Worm (Caenorhabditis elegans): ENCODE measurements around the gene ceh-40.
A peak's percentile ranks its signal among the peaks of the same experiment; 100 is the strongest.

The ceh-40 gene

ce11 chrX:12356581-12356980 is 36.0 kb upstream of the ceh-40 start, which contains the start of gene nspc-12:
Gene nspc-12 (minus strand): TSS chrX:12356681.
- TF ChIP-seq ceh-2 (tag; optimal IDR thresholded peaks at IDR 0.05) (no peak), ceh-19 (GFP tag; optimal IDR thresholded peaks at IDR 0.05) (no peak), ceh-18 (tag; optimal IDR thresholded peaks at IDR 0.05) (no peak), ets-4 (tag; optimal IDR thresholded peaks at IDR 0.05) (no peak), hlh-8 (tag; optimal IDR thresholded peaks at IDR 0.05) (no peak), ztf-16 (tag; optimal IDR thresholded peaks at IDR 0.05) (no peak)

ce11 chrX:12352872-12353271 is 32.3 kb upstream of the ceh-40 start, which contains the start of gene F42F12.4:
Gene F42F12.4 (minus strand): TSS chrX:12352947.
- TF ChIP-seq ceh-19 (GFP tag; optimal IDR thresholded peaks at IDR 0.05) (no peak), ceh-6 (GFP tag; optimal IDR thresholded peaks at IDR 0.05) (no peak), pqm-1 (tag; optimal IDR thresholded peaks at IDR 0.05) (no peak), madf-2 (tag; optimal IDR thresholded peaks at IDR 0.05) (no peak), nhr-11 (tag; optimal IDR thresholded peaks at IDR 0.05) (no peak), ama-1 (optimal IDR thresholded peaks at IDR 0.05) (no peak), ceh-34 (tag; optimal IDR thresholded peaks at IDR 0.05) (no peak), hlh-13 (GFP tag; optimal IDR thresholded peaks at IDR 0.05) (no peak), ceh-18 (tag; optimal IDR thresholded peaks at IDR 0.05) (no peak), pat-9 (tag; optimal IDR thresholded peaks at IDR 0.05) (no peak)

- no peak for TF ChIP-seq ahr-1 (tag; optimal IDR thresholded peaks at IDR 0.05)
- TF ChIP-seq rnt-1 (tag; optimal IDR thresholded peaks at IDR 0.05), result no peak
- TF ChIP-seq fax-1 (tag; optimal IDR thresholded peaks at IDR 0.05), result no peak
- no peak for TF ChIP-seq dmd-4 (tag; optimal IDR thresholded peaks at IDR 0.05; ENCODE audit: borderline replicate concordance)
- no peak for TF ChIP-seq che-1 (tag; optimal IDR thresholded peaks at IDR 0.05)
- TF ChIP-seq K09A11.1 (tag; optimal IDR thresholded peaks at IDR 0.05; ENCODE audit: insufficient read depth), result no peak
- TF ChIP-seq tbx-7 (tag; optimal IDR thresholded peaks at IDR 0.05), result no peak
- no peak for TF ChIP-seq ceh-2 (tag; optimal IDR thresholded peaks at IDR 0.05)
Measured at ce11 chrX:12350207-12350606, 29.6 kb upstream of the ceh-40 start, which contains the start of gene F42F12.3. Gene F42F12.3 (plus strand): TSS chrX:12350578.

ce11 chrX:12348329-12348728 is 27.8 kb upstream of the ceh-40 start, which contains the start of gene F42F12.14:
Gene F42F12.14 (plus strand): TSS chrX:12348629.
- no peak for TF ChIP-seq dve-1 (tag; optimal IDR thresholded peaks at IDR 0.05)
- no peak for TF ChIP-seq sox-4 (tag; optimal IDR thresholded peaks at IDR 0.05)
- TF ChIP-seq hlh-6 (tag; optimal IDR thresholded peaks at IDR 0.05), result no peak
- TF ChIP-seq fkh-6 (tag; optimal IDR thresholded peaks at IDR 0.05), result no peak
- TF ChIP-seq K02D7.2 (tag; optimal IDR thresholded peaks at IDR 0.05), result no peak
- TF ChIP-seq ceh-48 (tag; optimal IDR thresholded peaks at IDR 0.05), result no peak
- no peak for TF ChIP-seq npax-4 (tag; optimal IDR thresholded peaks at IDR 0.05)
- TF ChIP-seq ceh-31 (tag; optimal IDR thresholded peaks at IDR 0.05), result no peak
- TF ChIP-seq ceh-24 (tag; optimal IDR thresholded peaks at IDR 0.05), result no peak
- no peak for TF ChIP-seq ceh-2 (tag; optimal IDR thresholded peaks at IDR 0.05)

- TF ChIP-seq gmeb-2 (tag; optimal IDR thresholded peaks at IDR 0.05) (no peak), elt-2 (tag; optimal IDR thresholded peaks at IDR 0.05) (peak; percentile 25), elt-4 (tag; optimal IDR thresholded peaks at IDR 0.05) (no peak), pag-3 (tag; optimal IDR thresholded peaks at IDR 0.05; ENCODE audit: borderline replicate concordance) (no peak), nhr-232 (tag; optimal IDR thresholded peaks at IDR 0.05) (peak; percentile 36), ceh-9 (tag; optimal IDR thresholded peaks at IDR 0.05) (no peak), sdc-2 (tag; optimal IDR thresholded peaks at IDR 0.05) (peak; percentile 63), unc-42 (tag; optimal IDR thresholded peaks at IDR 0.05) (no peak), ceh-6 (GFP tag; optimal IDR thresholded peaks at IDR 0.05) (peak; percentile 31), ceh-14 (tag; optimal IDR thresholded peaks at IDR 0.05) (peak; percentile 3), che-1 (tag; optimal IDR thresholded peaks at IDR 0.05) (peak; percentile 30)
Measured at ce11 chrX:12347822-12348221, 27.2 kb upstream of the ceh-40 start.

All from whole organism, late embryonic.